Fruit fly (Drosophila melanogaster) whole organism, embryonic: ENCODE results near the gene CG8051.
A peak's percentile ranks its signal among the peaks of the same experiment; 100 is the strongest.

Experiments used
- Bdp1 ChIP-seq: fragments of 200-800 bp; sonication (Bioruptor generic); optimal IDR thresholded peaks from 3 replicates; lab custom pipeline; 2016; ENCODE audit warnings: missing biosample characterization, missing genetic modification characterization
- CG12299 ChIP-seq: fragments of 200-800 bp; sonication (Bioruptor generic); optimal IDR thresholded peaks from 2 replicates; lab custom pipeline; 2018; ENCODE audit warnings: missing biosample characterization, mild to moderate bottlenecking, missing genetic modification characterization
- CG14965 ChIP-seq: fragments of 200-800 bp; sonication (Bioruptor generic); optimal IDR thresholded peaks from 2 replicates; lab custom pipeline; 2016; ENCODE audit warnings: missing biosample characterization, missing genetic modification characterization, borderline replicate concordance
- CG15514 ChIP-seq: fragments of 200-800 bp; sonication (Bioruptor generic); optimal IDR thresholded peaks from 3 replicates; lab custom pipeline; 2017; ENCODE audit warnings: missing biosample characterization, missing genetic modification characterization, mild to moderate bottlenecking, moderate library complexity, missing genetic modification reagents
- CG16779 ChIP-seq: fragments of 200-800 bp; sonication (Bioruptor generic); IDR thresholded peaks from 2 replicates; pipeline ENCODE4 v1.3.6; 2022; ENCODE audit warnings: missing biosample characterization, missing genetic modification characterization
- CG18011 ChIP-seq: fragments of 200-800 bp; sonication (Bioruptor generic); optimal IDR thresholded peaks from 2 replicates; lab custom pipeline; 2017; ENCODE audit warnings: missing biosample characterization, missing genetic modification characterization, mild to moderate bottlenecking, moderate library complexity, missing genotype
- CG18262 ChIP-seq: fragments of 200-800 bp; optimal IDR thresholded peaks from 3 replicates; lab custom pipeline; 2019; ENCODE audit warnings: missing biosample characterization, mild to moderate bottlenecking, missing genetic modification characterization, moderate library complexity
- CG1832 ChIP-seq: fragments of 200-800 bp; sonication (Bioruptor generic); optimal IDR thresholded peaks from 2 replicates; lab custom pipeline; 2017; ENCODE audit warnings: missing biosample characterization, mild to moderate bottlenecking, missing genetic modification characterization, inconsistent platforms
- CG18599 ChIP-seq: fragments of 200-800 bp; sonication (Bioruptor generic); optimal IDR thresholded peaks from 3 replicates; lab custom pipeline; 2017; ENCODE audit warnings: missing biosample characterization, missing genetic modification characterization, mild to moderate bottlenecking, moderate library complexity, missing genetic modification reagents
- CG2678 ChIP-seq: fragments of 200-800 bp; sonication (Bioruptor generic); optimal IDR thresholded peaks from 3 replicates; lab custom pipeline; 2019; ENCODE audit warnings: missing biosample characterization, mild to moderate bottlenecking, missing genetic modification characterization, moderate library complexity
- CG4282 ChIP-seq: fragments of 200-800 bp; sonication (Bioruptor generic); optimal IDR thresholded peaks from 2 replicates; lab custom pipeline; 2016; ENCODE audit warnings: missing biosample characterization, missing genetic modification characterization
- CG4360 ChIP-seq: fragments of 200-800 bp; sonication (Bioruptor generic); IDR thresholded peaks from 2 replicates; pipeline ENCODE4 v1.3.6; 2022; ENCODE audit warnings: missing biosample characterization, missing genetic modification characterization
- CG43689 ChIP-seq: fragments of 200-800 bp; sonication (Bioruptor generic); IDR thresholded peaks from 2 replicates; pipeline ENCODE4 v1.3.6; 2022; ENCODE audit warnings: missing biosample characterization, missing genetic modification characterization
- CG4730 ChIP-seq: fragments of 200-800 bp; sonication (Bioruptor generic); IDR thresholded peaks from 2 replicates; pipeline ENCODE4 v1.3.6; 2022; ENCODE audit warnings: missing biosample characterization, missing genetic modification characterization
- CG4820 ChIP-seq: fragments of 200-800 bp; sonication (Bioruptor generic); optimal IDR thresholded peaks from 3 replicates; lab custom pipeline; 2016; ENCODE audit warnings: missing biosample characterization, missing genetic modification characterization
- CG7928 ChIP-seq: fragments of 200-800 bp; sonication (Bioruptor generic); optimal IDR thresholded peaks from 2 replicates; lab custom pipeline; 2017; ENCODE audit warnings: missing biosample characterization, mild to moderate bottlenecking, missing genetic modification characterization
- CG8944 ChIP-seq: fragments of 200-800 bp; sonication (Bioruptor generic); optimal IDR thresholded peaks from 3 replicates; lab custom pipeline; 2016; ENCODE audit warnings: missing biosample characterization, missing genetic modification characterization
- D ChIP-seq, 2 experiments: fragments of 200-800 bp in 1 of 2; fragments of >200 bp in 1 of 2; sonication (Bioruptor generic) in 1 of 2; optimal IDR thresholded peaks; 2 replicates in 1 of 2; 3 replicates in 1 of 2; lab custom pipeline; 2017; ENCODE audit warnings: mild to moderate bottlenecking in 1 of 2, missing biosample characterization in 1 of 2, missing genetic modification characterization in 1 of 2, missing genetic modification reagents in 1 of 2
- D19A ChIP-seq: fragments of 200-800 bp; optimal IDR thresholded peaks from 3 replicates; lab custom pipeline; 2019; ENCODE audit warnings: missing biosample characterization, mild to moderate bottlenecking, missing genetic modification characterization, moderate library complexity
- Dek ChIP-seq: fragments of 200-800 bp; sonication (Bioruptor generic); optimal IDR thresholded peaks from 3 replicates; lab custom pipeline; 2019; ENCODE audit warnings: missing biosample characterization, mild to moderate bottlenecking, missing genetic modification characterization, moderate library complexity
- Doc3 ChIP-seq: fragments of 200-800 bp; sonication (Bioruptor generic); IDR thresholded peaks from 3 replicates; pipeline ENCODE4 v1.3.6; 2022; ENCODE audit warnings: missing biosample characterization, missing genetic modification characterization; ENCODE audit not compliant: partially characterized antibody
- Ets65A ChIP-seq: fragments of 200-800 bp; sonication (Bioruptor generic); peaks from one replicate; lab custom pipeline; 2016; ENCODE audit warnings: missing biosample characterization, missing genetic modification characterization
- MESR4 ChIP-seq: fragments of 200-800 bp; sonication (Bioruptor generic); optimal IDR thresholded peaks from 2 replicates; lab custom pipeline; 2018; ENCODE audit warnings: missing biosample characterization, mild to moderate bottlenecking, missing genetic modification characterization, moderate library complexity
- Med ChIP-seq: fragments of 200-800 bp; sonication (Bioruptor generic); peaks from one replicate; lab custom pipeline; 2016; ENCODE audit warnings: missing biosample characterization, missing genetic modification characterization, mild to moderate bottlenecking, inconsistent platforms, moderate library complexity
- Oaz ChIP-seq: fragments of 200-800 bp; sonication (Bioruptor generic); IDR thresholded peaks from 2 replicates; pipeline ENCODE4 v1.3.6; 2022; ENCODE audit warnings: missing biosample characterization, missing genetic modification characterization
- Optix ChIP-seq: fragments of 200-800 bp; sonication (Bioruptor generic); IDR thresholded peaks from 3 replicates; pipeline ENCODE4 v1.3.6; 2022; ENCODE audit warnings: missing biosample characterization, missing genetic modification characterization
- Poxn ChIP-seq: fragments of 200-800 bp; sonication (Bioruptor generic); IDR thresholded peaks from 2 replicates; pipeline ENCODE4 v1.3.6; 2022; ENCODE audit warnings: missing biosample characterization, missing genetic modification characterization
- Usf ChIP-seq: fragments of 200-800 bp; sonication (Bioruptor generic); optimal IDR thresholded peaks from 2 replicates; lab custom pipeline; 2017; ENCODE audit warnings: missing genotype, missing biosample characterization, missing genetic modification characterization
- Xbp1 ChIP-seq: fragments of 200-800 bp; sonication (Bioruptor generic); optimal IDR thresholded peaks from 3 replicates; lab custom pipeline; 2016; ENCODE audit warnings: missing biosample characterization, mild to moderate bottlenecking, missing genetic modification characterization
- bigmax ChIP-seq: fragments of 200-800 bp; sonication (Bioruptor generic); optimal IDR thresholded peaks from 2 replicates; lab custom pipeline; 2018; ENCODE audit warnings: missing biosample characterization, mild to moderate bottlenecking, missing genetic modification characterization
- btn ChIP-seq: fragments of 200-800 bp; sonication (Bioruptor generic); optimal IDR thresholded peaks from 2 replicates; lab custom pipeline; 2016; ENCODE audit warnings: missing biosample characterization, missing genetic modification characterization
- dmrt99B ChIP-seq: fragments of 200-800 bp; sonication (Bioruptor generic); optimal IDR thresholded peaks from 2 replicates; lab custom pipeline; 2018; ENCODE audit warnings: missing biosample characterization, mild to moderate bottlenecking, missing genetic modification characterization, moderate library complexity
- ems ChIP-seq: fragments of 200-800 bp; sonication (Bioruptor generic); optimal IDR thresholded peaks from 3 replicates; lab custom pipeline; 2016; ENCODE audit warnings: missing biosample characterization, missing genetic modification characterization
- gem ChIP-seq: fragments of 200-800 bp; sonication (Bioruptor generic); optimal IDR thresholded peaks from 2 replicates; lab custom pipeline; 2019; ENCODE audit warnings: missing biosample characterization, mild to moderate bottlenecking, missing genetic modification characterization, moderate library complexity
- gro ChIP-seq: fragments of 200-800 bp; sonication (Bioruptor generic); optimal IDR thresholded peaks from 2 replicates; lab custom pipeline; 2016; ENCODE audit warnings: missing biosample characterization, missing genetic modification characterization
- insv ChIP-seq, 2 experiments: fragments of 200-800 bp; sonication (Bioruptor generic); optimal IDR thresholded peaks; 3 replicates each; lab custom pipeline; 2016 to 2018; ENCODE audit warnings: missing biosample characterization in 2 of 2, missing genetic modification characterization in 2 of 2
- jing ChIP-seq: fragments of 200-800 bp; sonication (Bioruptor generic); optimal IDR thresholded peaks from 2 replicates; lab custom pipeline; 2018; ENCODE audit warnings: missing biosample characterization, mild to moderate bottlenecking, missing genetic modification characterization
- kay ChIP-seq: fragments of 200-800 bp; sonication (Bioruptor generic); optimal IDR thresholded peaks from 2 replicates; lab custom pipeline; 2016; ENCODE audit warnings: missing biosample characterization, missing genetic modification characterization
- lilli ChIP-seq: fragments of 200-800 bp; sonication (Bioruptor generic); optimal IDR thresholded peaks from 3 replicates; lab custom pipeline; 2016; ENCODE audit warnings: missing biosample characterization, missing genetic modification characterization
- nmo ChIP-seq: fragments of 200-800 bp; sonication (Bioruptor generic); optimal IDR thresholded peaks from 2 replicates; lab custom pipeline; 2018; ENCODE audit warnings: missing biosample characterization, mild to moderate bottlenecking, missing genetic modification characterization, moderate library complexity
- onecut ChIP-seq: fragments of 200-800 bp; sonication (Bioruptor generic); IDR thresholded peaks from 2 replicates; pipeline ENCODE4 v1.3.6; 2022; ENCODE audit warnings: missing biosample characterization, missing genetic modification characterization
- pfk ChIP-seq: fragments of 200-800 bp; sonication (Bioruptor generic); optimal IDR thresholded peaks from 2 replicates; lab custom pipeline; 2018; ENCODE audit warnings: missing biosample characterization, mild to moderate bottlenecking, missing genetic modification characterization, moderate library complexity
- sens ChIP-seq: fragments of 200-800 bp; sonication (Bioruptor generic); peaks from one replicate; lab custom pipeline; 2016; ENCODE audit warnings: missing biosample characterization, missing genetic modification characterization
- stc ChIP-seq: fragments of 200-800 bp; sonication (Bioruptor generic); IDR thresholded peaks from 2 replicates; pipeline ENCODE4 v1.3.6; 2022; ENCODE audit warnings: missing biosample characterization, missing genetic modification characterization
- unc-4 ChIP-seq: fragments of 200-800 bp; sonication (Bioruptor generic); IDR thresholded peaks from 2 replicates; pipeline ENCODE4 v1.3.6; 2022; ENCODE audit warnings: missing biosample characterization, missing genetic modification characterization; ENCODE audit not compliant: partially characterized antibody
- vfl ChIP-seq: fragments of 200-800 bp; sonication (Bioruptor generic); optimal IDR thresholded peaks from 2 replicates; lab custom pipeline; 2016; ENCODE audit warnings: missing biosample characterization, missing genetic modification characterization
- wek ChIP-seq: fragments of 200-800 bp; sonication (Bioruptor generic); optimal IDR thresholded peaks from 3 replicates; lab custom pipeline; 2018; ENCODE audit warnings: missing biosample characterization, mild to moderate bottlenecking, missing genetic modification characterization, moderate library complexity
- yki ChIP-seq: fragments of >200 bp; optimal IDR thresholded peaks from 3 replicates; lab custom pipeline; 2018
- z ChIP-seq: fragments of 200-800 bp; sonication (Bioruptor generic); IDR thresholded peaks from 3 replicates; pipeline ENCODE4 v1.3.6; 2022; ENCODE audit warnings: missing biosample characterization, missing genetic modification characterization
- zen2 ChIP-seq: fragments of 200-800 bp; sonication (Bioruptor generic); IDR thresholded peaks from 3 replicates; pipeline ENCODE4 v1.3.6; 2022; ENCODE audit warnings: missing biosample characterization, missing genetic modification characterization; ENCODE audit not compliant: partially characterized antibody

CG8051 gene

dm6 chrX:19264396-19264795, 43.3 kb downstream of the CG8051 start (continued):
- TF ChIP-seq CG12299 (tag; lab: Kevin White, UChicago) (no peak), CG1832 (peak; percentile 66), onecut (GFP tag; lab: Robert Waterston, UW) (no peak), bigmax (GFP tag; lab: Kevin White, UChicago) (no peak), Optix (no peak), Med (GFP tag; lab: Kevin White, UChicago) (peak; percentile 23)

DNA sequence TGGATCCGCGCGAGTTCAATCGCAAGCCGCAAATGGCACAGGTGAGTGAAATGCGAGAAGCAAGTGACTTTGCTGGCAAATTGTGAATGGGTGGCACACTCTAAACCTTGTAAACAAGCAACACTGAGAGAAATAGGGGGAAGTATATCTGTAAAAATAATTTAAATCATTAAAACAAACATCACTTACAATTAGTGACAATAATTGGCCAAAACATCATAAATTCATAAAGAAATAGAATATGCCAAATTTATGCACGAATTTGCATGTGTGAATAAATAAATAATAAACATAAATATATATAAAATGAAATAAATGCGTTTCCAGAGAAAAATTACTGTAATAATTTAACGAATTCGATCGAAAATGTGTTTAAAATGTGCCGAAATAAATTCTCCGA, 45.2 kb downstream of the CG8051 start:
- peak; percentile 41 for TF ChIP-seq D19A (tag; lab: Kevin White, UChicago)
- no peak for TF ChIP-seq Doc3 (GFP tag; lab: Robert Waterston, UW)
- no peak for TF ChIP-seq CG18599 (GFP tag; lab: Kevin White, UChicago)
- peak; percentile 54 for TF ChIP-seq sens (GFP tag; lab: Kevin White, UChicago)
- TF ChIP-seq Xbp1 (GFP tag; lab: Kevin White, UChicago) = no peak
- TF ChIP-seq wek = no peak
- no peak for TF ChIP-seq unc-4 (GFP tag; lab: Robert Waterston, UW)
- no peak for TF ChIP-seq CG18011 (GFP tag; lab: Kevin White, UChicago)
- TF ChIP-seq D (optimal IDR thresholded peaks at IDR 0.05; lab: Kevin White, UChicago) = no peak
- TF ChIP-seq D (GFP tag; optimal IDR thresholded peaks at IDR 0.05; lab: Kevin White, UChicago) = no peak
- no peak for TF ChIP-seq zen2 (GFP tag; lab: Robert Waterston, UW)
- TF ChIP-seq CG4820 (GFP tag; lab: Kevin White, UChicago) = no peak
- no peak for TF ChIP-seq jing (GFP tag; lab: Kevin White, UChicago)
- peak; percentile 50 for TF ChIP-seq CG2678 (tag; lab: Kevin White, UChicago)
- no peak for TF ChIP-seq pfk
- no peak for TF ChIP-seq CG15514
- TF ChIP-seq dmrt99B = peak; percentile 45
- TF ChIP-seq yki (lab: Kevin White, UChicago) = no peak
- no peak for TF ChIP-seq CG8944 (GFP tag; lab: Kevin White, UChicago)
- TF ChIP-seq CG4360 = no peak
- TF ChIP-seq CG43689 (GFP tag; lab: Robert Waterston, UW) = no peak
- TF ChIP-seq Ets65A (GFP tag; lab: Kevin White, UChicago) = no peak
- TF ChIP-seq Bdp1 (GFP tag; lab: Kevin White, UChicago) = no peak
- TF ChIP-seq insv (GFP tag; optimal IDR thresholded peaks at IDR 0.05; lab: Kevin White, UChicago) = no peak
- no peak for TF ChIP-seq MESR4 (GFP tag; lab: Kevin White, UChicago)
- no peak for TF ChIP-seq vfl (GFP tag; lab: Kevin White, UChicago)
- TF ChIP-seq CG16779 (GFP tag; lab: Robert Waterston, UW) = no peak
- TF ChIP-seq CG14965 (GFP tag; lab: Kevin White, UChicago) = no peak
- TF ChIP-seq lilli (GFP tag; lab: Kevin White, UChicago) = no peak
- TF ChIP-seq Poxn (GFP tag; lab: Robert Waterston, UW) = no peak
- 0 out of 2 replicates have a peak, but pooled peaks have one; percentile 22 for TF ChIP-seq stc (GFP tag; lab: Robert Waterston, UW)
- TF ChIP-seq Oaz = no peak
- no peak for TF ChIP-seq ems (GFP tag; lab: Kevin White, UChicago)
- TF ChIP-seq z (GFP tag; lab: Robert Waterston, UW) = no peak
- no peak for TF ChIP-seq gro (GFP tag; lab: Kevin White, UChicago)
- TF ChIP-seq btn (GFP tag; lab: Kevin White, UChicago) = no peak
- TF ChIP-seq kay (GFP tag; lab: Kevin White, UChicago) = no peak
- TF ChIP-seq CG4730 (GFP tag; lab: Robert Waterston, UW) = no peak
- TF ChIP-seq CG18262 (tag; lab: Kevin White, UChicago) = peak; percentile 47
- TF ChIP-seq gem (tag; lab: Kevin White, UChicago) = no peak
- TF ChIP-seq Dek (tag; lab: Kevin White, UChicago) = no peak
- TF ChIP-seq CG4282 = no peak
- TF ChIP-seq Usf (GFP tag; lab: Kevin White, UChicago) = no peak
- no peak for TF ChIP-seq CG7928 (GFP tag; lab: Kevin White, UChicago)
- no peak for TF ChIP-seq nmo (GFP tag; lab: Kevin White, UChicago)
